Worm (Caenorhabditis elegans) whole organism, L3 larva: ENCODE data around the gene T11B7.2.

Experiments used
- R02D3.7 ChIP-seq: fragments of 150-350 bp; optimal IDR thresholded peaks from 2 replicates; lab custom pipeline; 2014; ENCODE audit warnings: missing biosample characterization, missing genetic modification characterization
- ZK546.5 ChIP-seq: sonication (generic microtip); optimal IDR thresholded peaks from 2 replicates; lab custom pipeline; 2017; ENCODE audit warnings: missing biosample characterization, missing genetic modification characterization
- aly-2 ChIP-seq: fragments of 150-350 bp; optimal IDR thresholded peaks from 2 replicates; lab custom pipeline; 2014; ENCODE audit warnings: missing biosample characterization, missing genetic modification characterization
- ama-1 ChIP-seq: fragments of 150-350 bp; optimal IDR thresholded peaks from 2 replicates; lab custom pipeline; 2018
- ceh-16 ChIP-seq: sonication (generic microtip); optimal IDR thresholded peaks from 2 replicates; lab custom pipeline; 2017; ENCODE audit warnings: missing biosample characterization, missing genetic modification characterization
- ceh-82 ChIP-seq: fragments of 150-350 bp; optimal IDR thresholded peaks from 2 replicates; lab custom pipeline; 2014; ENCODE audit warnings: missing biosample characterization, missing genetic modification characterization
- ceh-9 ChIP-seq: sonication (generic microtip); optimal IDR thresholded peaks from 2 replicates; lab custom pipeline; 2018; ENCODE audit warnings: missing biosample characterization, missing genetic modification characterization
- daf-12 ChIP-seq: fragments of 150-350 bp; optimal IDR thresholded peaks from 2 replicates; lab custom pipeline; 2014; ENCODE audit warnings: missing biosample characterization, missing genetic modification reagents, missing genetic modification characterization
- egl-5 ChIP-seq: fragments of 150-350 bp; optimal IDR thresholded peaks from 2 replicates; lab custom pipeline; 2017; ENCODE audit warnings: missing biosample characterization, missing genetic modification reagents, missing genetic modification characterization, inconsistent platforms
- elt-1 ChIP-seq: fragments of 150-350 bp; optimal IDR thresholded peaks from 2 replicates; lab custom pipeline; 2014; ENCODE audit warnings: missing biosample characterization, missing genetic modification characterization
- elt-2 ChIP-seq: sonication (generic microtip); optimal IDR thresholded peaks from 2 replicates; lab custom pipeline; 2016; ENCODE audit warnings: missing genetic modification reagents, mild to moderate bottlenecking, missing genetic modification characterization, missing compliant biosample characterization
- elt-3 ChIP-seq, 3 experiments: fragments of 150-350 bp in 1 of 3; sonication (generic microtip) in 2 of 3; optimal IDR thresholded peaks; 2 replicates in 2 of 3; 4 replicates in 1 of 3; lab custom pipeline; 2014 to 2017; ENCODE audit warnings: missing biosample characterization in 3 of 3, missing genetic modification characterization in 3 of 3
- eor-1 ChIP-seq, 2 experiments: fragments of 150-350 bp; optimal IDR thresholded peaks; 2 replicates each; lab custom pipeline; 2014 to 2018; ENCODE audit warnings: missing biosample characterization in 2 of 2, missing genetic modification characterization in 2 of 2
- fkh-10 ChIP-seq: sonication (generic microtip); optimal IDR thresholded peaks from 2 replicates; lab custom pipeline; 2017; ENCODE audit warnings: missing biosample characterization, missing genetic modification reagents, missing genetic modification characterization
- fkh-2 ChIP-seq: fragments of 150-350 bp; optimal IDR thresholded peaks from 2 replicates; lab custom pipeline; 2014; ENCODE audit warnings: missing biosample characterization, missing genetic modification reagents, missing genetic modification characterization
- fos-1 ChIP-seq: fragments of 150-350 bp; optimal IDR thresholded peaks from 2 replicates; lab custom pipeline; 2014; ENCODE audit warnings: missing biosample characterization, missing genetic modification characterization
- hmg-11 ChIP-seq: sonication (generic microtip); optimal IDR thresholded peaks from 2 replicates; lab custom pipeline; 2016; ENCODE audit warnings: missing genetic modification characterization, missing compliant biosample characterization
- jun-1 ChIP-seq: fragments of 150-350 bp; optimal IDR thresholded peaks from 2 replicates; lab custom pipeline; 2014; ENCODE audit warnings: missing biosample characterization, missing genetic modification reagents, missing genetic modification characterization
- lin-39 ChIP-seq: fragments of 150-350 bp; optimal IDR thresholded peaks from 2 replicates; lab custom pipeline; 2018; ENCODE audit warnings: missing biosample characterization, missing genetic modification reagents, missing genetic modification characterization
- lsy-12 ChIP-seq: sonication (generic microtip); optimal IDR thresholded peaks from 2 replicates; lab custom pipeline; 2016; ENCODE audit warnings: mild to moderate bottlenecking, missing genetic modification characterization, missing compliant biosample characterization
- mdl-1 ChIP-seq: fragments of 150-350 bp; optimal IDR thresholded peaks from 2 replicates; lab custom pipeline; 2014; ENCODE audit warnings: missing biosample characterization, missing genetic modification characterization
- mml-1 ChIP-seq: fragments of 150-350 bp; sonication (generic microtip); optimal IDR thresholded peaks from 3 replicates; lab custom pipeline; 2014; ENCODE audit warnings: missing biosample characterization, missing genetic modification characterization
- nfya-1 ChIP-seq: sonication (generic microtip); optimal IDR thresholded peaks from 2 replicates; lab custom pipeline; 2017; ENCODE audit warnings: missing genetic modification characterization, mild to moderate bottlenecking, missing compliant biosample characterization, antibody characterized with exemption, moderate library complexity; ENCODE audit not compliant: insufficient read depth
- nhr-11 ChIP-seq: fragments of 150-350 bp; optimal IDR thresholded peaks from 2 replicates; lab custom pipeline; 2014; ENCODE audit warnings: missing biosample characterization, missing genetic modification characterization
- nhr-12 ChIP-seq: fragments of 150-350 bp; optimal IDR thresholded peaks from 2 replicates; lab custom pipeline; 2014; ENCODE audit warnings: missing biosample characterization, missing genetic modification characterization
- nhr-237 ChIP-seq: fragments of 150-350 bp; optimal IDR thresholded peaks from 2 replicates; lab custom pipeline; 2014; ENCODE audit warnings: missing biosample characterization, missing genetic modification characterization
- nhr-25 ChIP-seq: sonication (generic microtip); optimal IDR thresholded peaks from 2 replicates; lab custom pipeline; 2017; ENCODE audit warnings: missing biosample characterization, missing genetic modification characterization
- nhr-28 ChIP-seq: fragments of 150-350 bp; optimal IDR thresholded peaks from 2 replicates; lab custom pipeline; 2014; ENCODE audit warnings: missing biosample characterization, missing genetic modification characterization
- nhr-43 ChIP-seq: sonication (generic microtip); optimal IDR thresholded peaks from 2 replicates; lab custom pipeline; 2016; ENCODE audit warnings: mild to moderate bottlenecking, missing genetic modification characterization, missing compliant biosample characterization; ENCODE audit not compliant: poor library complexity, severe bottlenecking
- nhr-67 ChIP-seq: fragments of 150-350 bp; optimal IDR thresholded peaks from 2 replicates; lab custom pipeline; 2014; ENCODE audit warnings: missing biosample characterization, missing genetic modification characterization
- nhr-76 ChIP-seq: fragments of 150-350 bp; sonication (generic microtip); optimal IDR thresholded peaks from 5 replicates; lab custom pipeline; 2014; ENCODE audit warnings: missing biosample characterization, missing genetic modification characterization
- pha-4 ChIP-seq: fragments of 150-350 bp; optimal IDR thresholded peaks from 2 replicates; lab custom pipeline; 2014; ENCODE audit warnings: missing biosample characterization, missing genetic modification reagents, missing genetic modification characterization
- pqm-1 ChIP-seq: fragments of 150-350 bp; optimal IDR thresholded peaks from 2 replicates; lab custom pipeline; 2017; ENCODE audit warnings: missing biosample characterization, missing genetic modification characterization, inconsistent platforms
- sea-2 ChIP-seq: fragments of 150-350 bp; sonication (generic microtip); optimal IDR thresholded peaks from 4 replicates; lab custom pipeline; 2014; ENCODE audit warnings: missing biosample characterization, missing genetic modification reagents, missing genetic modification characterization
- skn-1 ChIP-seq: fragments of 150-350 bp; optimal IDR thresholded peaks from 2 replicates; lab custom pipeline; 2014; ENCODE audit warnings: missing biosample characterization, missing genetic modification characterization
- snpc-4 ChIP-seq: fragments of 150-350 bp; optimal IDR thresholded peaks from 2 replicates; lab custom pipeline; 2014; ENCODE audit warnings: missing biosample characterization, missing genetic modification characterization
- tbx-2 ChIP-seq: sonication (generic microtip); optimal IDR thresholded peaks from 2 replicates; lab custom pipeline; 2016; ENCODE audit warnings: mild to moderate bottlenecking, missing genetic modification characterization, missing compliant biosample characterization
- unc-39 ChIP-seq: sonication (generic microtip); optimal IDR thresholded peaks from 4 replicates; lab custom pipeline; 2017; ENCODE audit warnings: missing biosample characterization, missing genetic modification characterization
- unc-62 ChIP-seq: fragments of 150-350 bp; sonication (generic microtip); optimal IDR thresholded peaks from 4 replicates; lab custom pipeline; 2014; ENCODE audit warnings: missing biosample characterization, missing genetic modification reagents, missing genetic modification characterization
- zag-1 ChIP-seq: fragments of 150-350 bp; optimal IDR thresholded peaks from 2 replicates; lab custom pipeline; 2014; ENCODE audit warnings: missing biosample characterization, missing genetic modification characterization
- ztf-11 ChIP-seq: fragments of 150-350 bp; optimal IDR thresholded peaks from 2 replicates; lab custom pipeline; 2014; ENCODE audit warnings: missing biosample characterization, missing genetic modification characterization
- ztf-4 ChIP-seq: fragments of 150-350 bp; optimal IDR thresholded peaks from 2 replicates; lab custom pipeline; 2014; ENCODE audit warnings: missing biosample characterization, missing genetic modification characterization

Gene T11B7.2

DNA sequence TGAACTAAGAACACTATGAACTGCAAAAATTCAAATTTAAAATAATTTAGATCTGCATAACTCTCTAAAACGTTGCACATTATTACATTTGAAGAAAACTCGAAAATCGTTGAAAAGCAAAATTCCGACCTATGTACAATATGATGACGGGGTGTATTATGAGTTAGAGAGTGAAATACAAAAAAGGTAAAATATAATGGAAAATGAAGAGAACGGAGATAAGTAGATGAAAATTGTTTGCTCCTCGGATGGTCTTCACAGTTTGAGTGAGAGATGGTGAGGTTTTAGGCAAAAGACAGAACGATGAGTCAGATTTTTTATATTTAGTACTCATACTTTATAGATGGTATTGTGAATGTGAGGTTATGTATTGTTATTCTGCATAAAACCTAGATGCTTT lies 37.0 kb downstream of the T11B7.2 start:
- peak; percentile 75 for TF ChIP-seq pha-4 (tag; lab: Kevin White, UChicago)
- peak; percentile 65 for TF ChIP-seq pqm-1
- TF ChIP-seq nhr-67 (tag; lab: Kevin White, UChicago) = no peak

DNA sequence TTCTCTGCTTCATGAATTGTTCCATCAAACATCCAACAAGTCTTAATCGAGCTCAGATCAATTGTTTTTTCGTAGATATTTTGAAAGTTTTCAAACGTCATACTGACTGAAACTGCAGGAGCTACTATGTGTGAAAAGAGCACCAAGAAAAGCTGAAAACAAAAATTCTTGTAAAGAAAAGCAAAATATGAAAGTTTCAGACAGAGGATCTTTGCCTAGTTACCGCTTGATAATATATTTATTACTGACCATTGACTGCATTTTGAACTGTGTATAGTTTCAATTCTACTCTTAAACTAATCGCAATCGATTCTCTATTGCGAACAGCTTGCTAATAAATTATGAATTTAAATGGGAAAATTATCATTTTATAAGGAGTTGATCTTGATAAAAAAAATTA lies 46.1 kb downstream of the T11B7.2 start, which contains the start of gene clec-182:
TSS of gene clec-182 (minus strand) at position 101 of the 400 bp plus-strand sequence.
- TF ChIP-seq ztf-11 (tag; lab: Kevin White, UChicago) (no peak), ceh-16 (tag; lab: Kevin White, UChicago) (no peak), unc-39 (no peak), ceh-9 (tag; lab: Kevin White, UChicago) (no peak), elt-1 (tag; lab: Kevin White, UChicago) (no peak), fos-1 (tag; lab: Kevin White, UChicago) (no peak), R02D3.7 (tag; lab: Kevin White, UChicago) (no peak), ama-1 (no peak), mml-1 (tag; lab: Kevin White, UChicago) (no peak), sea-2 (GFP tag; lab: Kevin White, UChicago) (no peak), nhr-11 (tag; lab: Kevin White, UChicago) (no peak), jun-1 (tag; lab: Kevin White, UChicago) (no peak)

DNA sequence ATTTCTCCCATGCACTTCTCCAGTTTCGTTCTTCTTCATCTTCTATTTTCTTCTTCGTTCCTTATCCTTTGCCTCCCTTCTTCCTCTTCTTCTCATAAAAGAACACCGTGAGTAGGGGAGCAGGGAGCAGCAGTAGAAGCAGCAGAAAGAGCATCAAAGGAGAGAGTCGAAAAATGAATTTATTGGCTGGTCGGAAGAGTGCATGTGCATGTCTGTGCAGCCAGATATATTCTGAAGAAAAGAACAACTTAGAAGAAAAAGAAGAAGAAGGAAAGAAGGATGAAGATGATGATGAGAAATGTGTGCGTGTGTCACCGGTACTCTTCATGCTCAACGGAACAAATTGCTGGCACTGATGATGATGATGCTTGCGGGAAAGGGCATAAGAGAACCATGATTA lies 48.1 kb downstream of the T11B7.2 start:
- TF ChIP-seq nhr-237 (tag; lab: Kevin White, UChicago) (no peak), unc-62 (GFP tag; lab: Kevin White, UChicago) (no peak), lsy-12 (no peak), mdl-1 (tag; lab: Kevin White, UChicago) (no peak), nhr-67 (tag; lab: Kevin White, UChicago) (no peak), daf-12 (tag; lab: Kevin White, UChicago) (no peak), tbx-2 (tag; lab: Kevin White, UChicago) (no peak), skn-1 (no peak), R02D3.7 (tag; lab: Kevin White, UChicago) (no peak), fkh-2 (tag; lab: Kevin White, UChicago) (no peak), nhr-28 (no peak), elt-3 (tag; optimal IDR thresholded peaks at IDR 0.05; lab: Kevin White, UChicago) (no peak), fos-1 (tag; lab: Kevin White, UChicago) (no peak), elt-2 (no peak), nhr-76 (tag; lab: Kevin White, UChicago) (no peak), ztf-11 (tag; lab: Kevin White, UChicago) (no peak), nhr-43 (tag; lab: Kevin White, UChicago) (no peak), egl-5 (tag; lab: Kevin White, UChicago) (no peak), pqm-1 (no peak), fkh-10 (GFP tag; lab: Kevin White, UChicago) (peak; percentile 68), mml-1 (tag; lab: Kevin White, UChicago) (no peak), nhr-11 (tag; lab: Kevin White, UChicago) (no peak), aly-2 (tag; lab: Kevin White, UChicago) (no peak), snpc-4 (peak; percentile 41), ceh-16 (tag; lab: Kevin White, UChicago) (no peak), ceh-9 (tag; lab: Kevin White, UChicago) (no peak), nhr-25 (tag; lab: Kevin White, UChicago) (no peak), zag-1 (tag; lab: Kevin White, UChicago) (no peak), ceh-82 (no peak), jun-1 (tag; lab: Kevin White, UChicago) (no peak), eor-1 (tag; optimal IDR thresholded peaks at IDR 0.05; lab: Kevin White, UChicago) (no peak), hmg-11 (peak; percentile 26), nhr-12 (no peak), pha-4 (tag; lab: Kevin White, UChicago) (no peak), nfya-1 (peak; percentile 66), ztf-4 (tag; lab: Kevin White, UChicago) (no peak), lin-39 (tag; lab: Kevin White, UChicago) (peak; percentile 64), ZK546.5 (tag; lab: Kevin White, UChicago) (no peak)
